Worm (Caenorhabditis elegans): Measurements from ENCODE around the gene srlf-3.

- TF ChIP-seq K02D7.2 (tag; optimal IDR thresholded peaks at IDR 0.05) = no peak
- TF ChIP-seq rnt-1 (tag; optimal IDR thresholded peaks at IDR 0.05) = no peak
- no peak for TF ChIP-seq fkh-10 (GFP tag; optimal IDR thresholded peaks at IDR 0.05)
Measured at ce11 chrIV:8534997-8535414, 47.7 kb downstream of the srlf-3 start.
